Fruit fly (Drosophila melanogaster): ENCODE measurements around the gene CG10621.
A peak's percentile ranks its signal among the peaks of the same experiment; 100 is the strongest.

Gene CG10621

dm6 chr2L:18965367-18966213, 11.4 kb upstream of the CG10621 start:
- TF ChIP-seq Hr83 (GFP tag; optimal IDR thresholded peaks at IDR 0.05; ENCODE audit: poor library complexity, severe bottlenecking): no peak
- TF ChIP-seq dl (GFP tag; optimal IDR thresholded peaks at IDR 0.05; ENCODE audit: insufficient read depth in 1 of 2, partially characterized antibody in 2 of 2): no peak
- TF ChIP-seq dsf (GFP tag; optimal IDR thresholded peaks at IDR 0.05; ENCODE audit: borderline replicate concordance): no peak
- no peak for TF ChIP-seq CrebA (GFP tag; optimal IDR thresholded peaks at IDR 0.05; ENCODE audit: borderline replicate concordance)
- no peak for TF ChIP-seq woc (GFP tag; optimal IDR thresholded peaks at IDR 0.05)
- TF ChIP-seq N (GFP tag; optimal IDR thresholded peaks at IDR 0.05): no peak
- no peak for TF ChIP-seq Myc (optimal IDR thresholded peaks at IDR 0.05)
- no peak for TF ChIP-seq pan (optimal IDR thresholded peaks at IDR 0.05)
- no peak for TF ChIP-seq tai (GFP tag; optimal IDR thresholded peaks at IDR 0.05)
- TF ChIP-seq lola (GFP tag; optimal IDR thresholded peaks at IDR 0.05): no peak
- no peak for TF ChIP-seq br (GFP tag; optimal IDR thresholded peaks at IDR 0.05)
- no peak for TF ChIP-seq CG9705 (GFP tag; optimal IDR thresholded peaks at IDR 0.05)
- no peak for TF ChIP-seq jim (GFP tag; optimal IDR thresholded peaks at IDR 0.05)
- TF ChIP-seq sage (GFP tag; optimal IDR thresholded peaks at IDR 0.05): no peak
- no peak for TF ChIP-seq GATAd (GFP tag; optimal IDR thresholded peaks at IDR 0.05)
- TF ChIP-seq Mio (GFP tag; optimal IDR thresholded peaks at IDR 0.05): no peak
- no peak for TF ChIP-seq h (GFP tag; optimal IDR thresholded peaks at IDR 0.05)
- no peak for TF ChIP-seq OdsH (GFP tag; optimal IDR thresholded peaks at IDR 0.05)
- no peak for TF ChIP-seq sv (GFP tag; optimal IDR thresholded peaks at IDR 0.05)

DNA sequence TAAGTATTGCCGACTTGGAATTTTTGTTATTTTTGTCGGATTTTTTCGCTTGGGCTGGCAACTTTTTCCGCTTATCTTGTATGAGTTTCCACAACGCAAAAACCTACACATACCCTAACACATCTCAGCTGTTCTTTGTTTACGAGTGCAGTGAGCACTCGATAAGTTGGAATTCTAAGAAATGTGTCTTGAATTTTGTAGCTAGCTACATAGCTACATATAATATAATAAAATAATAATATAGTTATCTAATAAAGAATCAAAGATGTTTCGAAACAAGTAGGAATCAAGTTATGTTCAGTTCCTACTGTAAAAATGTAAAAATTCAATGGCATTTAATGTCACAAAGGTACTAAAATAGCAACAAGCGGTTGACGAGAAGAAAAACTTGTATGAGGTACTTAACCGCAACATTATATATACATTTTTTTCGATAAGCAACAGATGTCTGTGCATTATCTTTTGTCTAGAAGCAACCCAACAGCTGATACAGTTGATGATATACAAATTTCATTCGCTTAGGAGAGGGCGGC, 3.0 kb upstream of the CG10621 start, which contains the start of gene Bhmt:
Bhmt (minus strand) TSS at position 170 of the 533 bp plus-strand sequence.
- TF ChIP-seq Hr78 (GFP tag; optimal IDR thresholded peaks at IDR 0.05): no peak
- peak; percentile 88 for TF ChIP-seq HLH106 (tag; optimal IDR thresholded peaks at IDR 0.05)
- no peak for TF ChIP-seq Myc (optimal IDR thresholded peaks at IDR 0.05)
- TF ChIP-seq psq (GFP tag; optimal IDR thresholded peaks at IDR 0.05): peak; percentile 87
- TF ChIP-seq N (GFP tag; optimal IDR thresholded peaks at IDR 0.05): no peak
- TF ChIP-seq CG32264 (GFP tag; optimal IDR thresholded peaks at IDR 0.05): peak; percentile 42
- peak; percentile 49 for TF ChIP-seq CG9705 (GFP tag; optimal IDR thresholded peaks at IDR 0.05)
- TF ChIP-seq Abd-B (GFP tag; optimal IDR thresholded peaks at IDR 0.05): no peak
- TF ChIP-seq foxo (GFP tag; optimal IDR thresholded peaks at IDR 0.05): peak in 1 of 2 experiments; percentile 91
- peak; percentile 86 for TF ChIP-seq Rel (GFP tag; optimal IDR thresholded peaks at IDR 0.05)
- peak; percentile 87 for TF ChIP-seq Rel (tag; optimal IDR thresholded peaks at IDR 0.05)
- peak; percentile 84 for TF ChIP-seq brk (GFP tag; optimal IDR thresholded peaks at IDR 0.05)
- peak; percentile 61 for TF ChIP-seq Hr83 (GFP tag; optimal IDR thresholded peaks at IDR 0.05; ENCODE audit: poor library complexity, severe bottlenecking)
- no peak for TF ChIP-seq jim (GFP tag; optimal IDR thresholded peaks at IDR 0.05)
- TF ChIP-seq br (GFP tag; optimal IDR thresholded peaks at IDR 0.05): peak; percentile 68
- TF ChIP-seq Hnf4 (GFP tag; optimal IDR thresholded peaks at IDR 0.05): peak; percentile 73
- no peak for TF ChIP-seq CrebA (GFP tag; optimal IDR thresholded peaks at IDR 0.05; ENCODE audit: borderline replicate concordance)
- no peak for TF ChIP-seq Dif (GFP tag; optimal IDR thresholded peaks at IDR 0.05; ENCODE audit: partially characterized antibody)
- TF ChIP-seq lola (GFP tag; optimal IDR thresholded peaks at IDR 0.05): no peak
- no peak for TF ChIP-seq Vsx2 (GFP tag; optimal IDR thresholded peaks at IDR 0.05; ENCODE audit: partially characterized antibody)
- no peak for TF ChIP-seq sv (GFP tag; optimal IDR thresholded peaks at IDR 0.05)
- peak; percentile 64 for TF ChIP-seq dmrt93B (GFP tag; optimal IDR thresholded peaks at IDR 0.05)
- TF ChIP-seq fru (GFP tag; optimal IDR thresholded peaks at IDR 0.05): peak; percentile 81
- peak; percentile 88 for TF ChIP-seq h (GFP tag; optimal IDR thresholded peaks at IDR 0.05)
- no peak for TF ChIP-seq dsf (GFP tag; optimal IDR thresholded peaks at IDR 0.05; ENCODE audit: borderline replicate concordance)
- TF ChIP-seq rgr (GFP tag; optimal IDR thresholded peaks at IDR 0.05): peak; percentile 90
- peak; percentile 90 for TF ChIP-seq sage (GFP tag; optimal IDR thresholded peaks at IDR 0.05)
- TF ChIP-seq Sp1 (GFP tag; optimal IDR thresholded peaks at IDR 0.05): peak; percentile 85
- no peak for TF ChIP-seq Jra (GFP tag; optimal IDR thresholded peaks at IDR 0.05)
- peak; percentile 87 for TF ChIP-seq OdsH (GFP tag; optimal IDR thresholded peaks at IDR 0.05)
- TF ChIP-seq tai (GFP tag; optimal IDR thresholded peaks at IDR 0.05): no peak
- TF ChIP-seq pan (optimal IDR thresholded peaks at IDR 0.05): no peak
- peak; percentile 60 for TF ChIP-seq woc (GFP tag; optimal IDR thresholded peaks at IDR 0.05)
- TF ChIP-seq ey (GFP tag; optimal IDR thresholded peaks at IDR 0.05): peak; percentile 61
- TF ChIP-seq usp (GFP tag; optimal IDR thresholded peaks at IDR 0.05): no peak
